Worm (Caenorhabditis elegans) whole organism, young adult: ENCODE measurements around the gene T13A10.2.
A peak's percentile ranks its signal among the peaks of the same experiment; 100 is the strongest.

ENCODE experiments used
- F37B4.10 ChIP-seq: fragments of 200-800 bp; sonication (Bioruptor generic); IDR thresholded peaks from 2 replicates; pipeline ENCODE4 v1.3.6; 2022; ENCODE audit warnings: missing genetic modification characterization, missing compliant biosample characterization
- Y53G8AR.9 ChIP-seq: fragments of 200-800 bp; sonication (Bioruptor generic); conservative IDR thresholded peaks from 2 replicates; pipeline ENCODE4 v1.3.6; 2022; ENCODE audit warnings: missing genetic modification reagents, missing genetic modification characterization, missing compliant biosample characterization
- ama-1 ChIP-seq, 3 experiments: fragments of 150-350 bp in 1 of 3; sonication (generic microtip) in 2 of 3; optimal IDR thresholded peaks; 2 replicates each; lab custom pipeline; 2014 to 2018; ENCODE audit warnings: missing biosample characterization in 2 of 3, missing genetic modification characterization in 2 of 3, missing genetic modification reagents in 2 of 3
- bed-2 ChIP-seq: fragments of 200-800 bp; sonication (Bioruptor generic); IDR thresholded peaks from 2 replicates; pipeline ENCODE4 v1.3.6; 2022; ENCODE audit warnings: missing genetic modification reagents, missing genetic modification characterization, missing compliant biosample characterization
- madf-3 ChIP-seq: fragments of 200-800 bp; sonication (Bioruptor generic); IDR thresholded peaks from 2 replicates; pipeline ENCODE4 v1.3.6; 2022; ENCODE audit warnings: missing genetic modification reagents, missing genetic modification characterization, missing compliant biosample characterization
- nhr-80 ChIP-seq: sonication (generic microtip); optimal IDR thresholded peaks from 2 replicates; lab custom pipeline; 2016; ENCODE audit warnings: missing genetic modification characterization, missing compliant biosample characterization
- unc-130 ChIP-seq: sonication (generic microtip); optimal IDR thresholded peaks from 2 replicates; lab custom pipeline; 2016; ENCODE audit warnings: missing genetic modification reagents, missing genetic modification characterization, missing compliant biosample characterization
- unc-62 ChIP-seq: fragments of 150-350 bp; optimal IDR thresholded peaks from 2 replicates; lab custom pipeline; 2014; ENCODE audit warnings: missing biosample characterization, missing genetic modification reagents, missing genetic modification characterization

DNA sequence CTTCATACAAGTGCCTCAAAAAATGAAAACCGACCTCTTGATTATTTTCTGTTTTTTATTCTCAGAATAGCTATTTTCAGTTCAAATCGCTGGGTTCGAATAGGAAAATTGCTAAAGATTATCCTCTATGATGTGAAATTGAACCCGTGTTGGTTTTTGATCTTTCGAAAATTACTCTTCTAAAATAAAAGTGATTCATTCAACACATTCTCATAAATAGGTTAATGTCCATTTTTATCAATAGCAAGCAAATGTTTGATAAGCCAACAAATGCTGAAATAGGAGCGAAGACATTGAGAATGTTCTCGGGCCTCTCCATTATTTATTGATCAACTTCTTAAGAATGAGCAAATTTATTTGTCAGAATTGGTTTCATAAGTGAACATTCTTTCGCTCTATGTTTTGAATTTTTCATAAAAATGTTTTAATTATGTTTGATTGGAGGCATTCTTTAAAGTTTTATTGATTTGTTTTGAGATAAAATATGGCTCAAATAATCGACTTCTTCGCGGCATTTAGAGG is 20.3 kb upstream of the T13A10.2 start, which contains the start of gene F58F9.3:
- TF ChIP-seq unc-62 (GFP tag; lab: Kevin White, UChicago) (no peak), nhr-80 (tag; lab: Kevin White, UChicago) (peak; percentile 37), ama-1 (optimal IDR thresholded peaks at IDR 0.05; lab: Kevin White, UChicago) (no peak), ama-1 (GFP tag; optimal IDR thresholded peaks at IDR 0.05; lab: Kevin White, UChicago) (no peak), madf-3 (GFP tag; lab: Robert Waterston, UW) (no peak), Y53G8AR.9 (no peak), F37B4.10 (GFP tag; lab: Robert Waterston, UW) (no peak), unc-130 (GFP tag; lab: Kevin White, UChicago) (no peak), bed-2 (no peak)
